Worm (Caenorhabditis elegans): ENCODE measurements around the gene C03B1.2.

Gene C03B1.2

DNA sequence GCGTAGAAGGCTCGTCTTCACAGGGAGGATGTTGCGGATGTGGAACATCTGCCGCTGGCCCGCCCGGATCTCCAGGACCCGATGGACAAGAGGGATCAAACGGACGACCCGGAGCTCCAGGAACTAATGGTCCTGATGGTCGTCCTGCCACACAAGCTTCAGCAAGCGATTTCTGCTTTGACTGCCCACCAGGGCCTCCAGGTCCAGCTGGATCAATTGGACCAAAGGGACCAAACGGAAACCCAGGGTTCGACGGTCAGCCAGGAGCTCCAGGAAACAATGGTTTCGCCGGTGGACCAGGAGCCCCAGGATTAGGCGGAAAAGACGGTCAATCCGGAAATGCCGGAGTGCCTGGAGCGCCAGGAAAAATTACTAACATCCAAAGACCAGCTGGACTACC is 35.2 kb upstream of the C03B1.2 start:
- TF ChIP-seq tbx-11 (GFP tag; IDR thresholded peaks at IDR 0.05) (no peak), ama-1 (optimal IDR thresholded peaks at IDR 0.05) (no peak), tra-4 (tag; optimal IDR thresholded peaks at IDR 0.05) (no peak), hmbx-1 (tag; optimal IDR thresholded peaks at IDR 0.05) (no peak), scrt-1 (GFP tag; IDR thresholded peaks at IDR 0.05) (no peak), pes-1 (GFP tag; IDR thresholded peaks at IDR 0.05) (no peak)

DNA sequence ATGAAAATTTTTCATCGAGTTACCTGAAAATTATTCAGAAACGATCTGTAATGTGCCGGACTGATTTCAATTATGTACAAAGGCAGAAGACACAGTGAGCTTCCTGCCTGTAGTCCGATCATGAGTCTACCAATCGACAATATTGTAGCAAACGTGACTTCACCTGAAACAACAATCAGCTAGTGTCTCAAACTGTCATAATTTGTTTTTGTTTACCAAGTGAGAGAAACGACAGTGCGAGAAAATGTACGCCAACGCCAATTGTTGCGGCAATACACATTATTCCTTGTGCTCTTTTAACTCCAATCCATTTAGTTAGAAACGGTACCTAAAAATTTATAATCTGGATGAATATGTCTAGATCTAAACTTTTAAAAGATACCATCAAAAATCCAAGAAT is 32.5 kb upstream of the C03B1.2 start:
- TF ChIP-seq F13C5.2 (tag; optimal IDR thresholded peaks at IDR 0.05) (no peak), B0310.2 (tag; optimal IDR thresholded peaks at IDR 0.05) (no peak), aly-1 (tag; optimal IDR thresholded peaks at IDR 0.05) (no peak), ceh-13 (GFP tag; optimal IDR thresholded peaks at IDR 0.05) (no peak), hmg-4 (GFP tag; optimal IDR thresholded peaks at IDR 0.05) (no peak), hnd-1 (tag; optimal IDR thresholded peaks at IDR 0.05) (no peak), ama-1 (optimal IDR thresholded peaks at IDR 0.05) (no peak), tbx-11 (GFP tag; IDR thresholded peaks at IDR 0.05) (no peak), scrt-1 (GFP tag; IDR thresholded peaks at IDR 0.05) (no peak), flt-1 (GFP tag; IDR thresholded peaks at IDR 0.05) (no peak)

DNA sequence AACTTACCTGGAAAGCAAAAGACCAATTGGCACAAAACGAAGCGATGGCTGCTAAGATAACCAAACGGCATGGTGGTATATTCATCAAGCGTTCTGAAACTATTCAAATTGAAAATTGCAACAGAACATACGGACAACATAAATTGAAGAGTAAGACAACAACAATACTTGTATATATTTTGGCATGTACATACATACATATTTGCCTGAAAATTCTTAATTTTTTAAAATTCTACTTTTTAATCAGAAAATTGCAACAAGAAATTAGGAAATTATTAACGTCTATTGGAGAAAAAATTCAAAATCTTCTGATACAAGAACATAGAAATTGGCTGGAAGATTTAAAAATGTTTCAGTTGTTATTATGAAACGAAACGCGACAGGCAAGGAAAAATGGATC is 31.9 kb upstream of the C03B1.2 start, which contains the start of gene C03B1.13:
TSS of gene C03B1.13 (minus strand) at position 101 of the 400 bp plus-strand sequence.
- TF ChIP-seq aly-1 (tag; optimal IDR thresholded peaks at IDR 0.05) (no peak), hmg-4 (GFP tag; optimal IDR thresholded peaks at IDR 0.05) (no peak)

DNA sequence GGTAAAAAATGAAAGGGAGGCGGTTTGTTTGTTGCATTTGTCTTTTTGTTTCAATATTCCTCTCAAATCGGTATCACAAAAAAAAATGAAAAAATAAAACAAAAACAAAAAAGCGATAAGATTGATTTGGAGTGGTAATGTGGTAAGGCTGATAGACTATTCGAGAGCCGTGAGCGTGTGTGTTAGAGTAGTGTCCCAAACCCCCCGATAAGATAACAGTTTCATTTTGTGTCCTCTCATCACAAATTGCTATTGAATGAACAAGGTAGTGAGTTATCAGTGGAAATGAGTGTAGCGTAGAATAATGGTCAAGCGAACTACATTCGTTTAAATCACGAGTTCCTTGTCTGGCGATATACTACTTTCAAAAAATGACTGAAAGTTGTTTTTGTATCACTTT is 31.4 kb upstream of the C03B1.2 start:
- no peak for TF ChIP-seq F13C5.2 (tag; optimal IDR thresholded peaks at IDR 0.05)

DNA sequence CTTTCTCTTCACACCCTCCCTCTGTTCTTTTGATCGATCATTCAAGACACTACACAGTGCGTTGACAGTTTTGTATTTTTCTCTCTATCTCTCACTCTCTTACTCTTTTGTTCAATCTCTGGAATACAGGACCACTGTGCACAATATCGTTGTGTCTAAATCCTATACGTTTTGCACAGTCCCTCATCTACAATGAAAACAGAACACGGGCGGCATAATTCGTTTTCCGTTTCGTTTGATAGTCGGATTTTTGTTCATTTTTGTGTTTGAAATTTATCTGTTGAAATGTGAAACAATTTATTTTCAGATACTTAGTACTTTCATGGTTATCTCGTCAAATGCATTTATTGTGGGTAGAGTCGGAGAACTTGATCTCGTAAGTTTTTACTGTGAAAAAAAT is 28.3 kb upstream of the C03B1.2 start, which contains the start of gene C03B1.7:
TSS of gene C03B1.7 (plus strand) at position 301 of the 400 bp plus-strand sequence.
- TF ChIP-seq tbx-11 (GFP tag; IDR thresholded peaks at IDR 0.05) = no peak
- no peak for TF ChIP-seq aly-1 (tag; optimal IDR thresholded peaks at IDR 0.05)
- TF ChIP-seq ets-7 (tag; optimal IDR thresholded peaks at IDR 0.05) = no peak

DNA sequence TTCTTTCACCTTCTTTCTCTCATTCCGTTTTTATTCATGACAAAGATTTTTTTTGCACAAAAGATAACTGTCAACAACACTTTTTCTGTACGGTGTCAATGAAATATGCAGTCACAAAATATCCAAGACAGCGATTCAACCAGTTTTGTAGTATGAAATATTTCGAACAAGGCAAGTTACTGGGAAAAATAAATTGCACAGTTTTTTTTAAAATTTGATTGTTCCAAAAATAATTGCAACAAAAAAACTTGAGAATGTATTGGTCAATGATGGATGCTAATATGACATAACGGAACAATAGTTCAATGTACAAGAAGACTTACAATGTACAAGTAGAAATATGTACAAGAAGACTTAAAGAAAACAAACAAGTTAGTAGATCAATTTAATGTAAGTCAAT is 24.0 kb upstream of the C03B1.2 start:
- TF ChIP-seq tbx-11 (GFP tag; IDR thresholded peaks at IDR 0.05) (no peak), hnd-1 (tag; optimal IDR thresholded peaks at IDR 0.05) (no peak), tbx-37 (GFP tag; conservative IDR thresholded peaks at IDR 0.05) (no peak), aly-1 (tag; optimal IDR thresholded peaks at IDR 0.05) (no peak), pes-1 (GFP tag; IDR thresholded peaks at IDR 0.05) (no peak), scrt-1 (GFP tag; IDR thresholded peaks at IDR 0.05) (no peak), hmg-4 (GFP tag; optimal IDR thresholded peaks at IDR 0.05) (no peak), hmbx-1 (tag; optimal IDR thresholded peaks at IDR 0.05) (no peak), ceh-13 (GFP tag; optimal IDR thresholded peaks at IDR 0.05) (no peak), tra-4 (tag; optimal IDR thresholded peaks at IDR 0.05) (no peak), ets-7 (tag; optimal IDR thresholded peaks at IDR 0.05) (no peak), sea-1 (GFP tag; conservative IDR thresholded peaks at IDR 0.05) (no peak), B0310.2 (tag; optimal IDR thresholded peaks at IDR 0.05) (no peak), ama-1 (optimal IDR thresholded peaks at IDR 0.05) (no peak), ceh-36 (tag; optimal IDR thresholded peaks at IDR 0.05) (no peak), flt-1 (GFP tag; IDR thresholded peaks at IDR 0.05) (no peak), F13C5.2 (tag; optimal IDR thresholded peaks at IDR 0.05) (no peak)

DNA sequence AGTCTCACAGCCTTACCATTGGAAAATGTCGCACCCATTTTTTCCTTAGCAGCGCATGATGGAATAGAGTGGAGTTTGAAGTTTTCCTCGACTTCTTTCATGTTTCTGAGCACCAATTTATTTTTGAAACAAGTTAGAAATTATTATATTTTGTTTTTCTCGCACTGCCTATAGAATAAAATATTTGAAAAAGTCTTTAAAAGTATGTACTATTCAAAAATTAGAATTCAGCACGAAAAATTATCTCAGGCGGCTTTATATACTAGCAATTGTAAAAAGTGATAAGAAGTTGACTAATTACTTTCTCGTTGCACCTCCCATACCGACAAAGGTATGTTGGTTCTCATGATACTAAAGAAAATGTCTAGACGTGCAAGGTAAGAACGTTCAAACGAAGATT is 22.8 kb upstream of the C03B1.2 start, which contains the start of gene C03B1.9:
TSS of gene C03B1.9 (minus strand) at position 101 of the 400 bp plus-strand sequence.
- TF ChIP-seq pes-1 (GFP tag; IDR thresholded peaks at IDR 0.05) = no peak
- TF ChIP-seq aly-1 (tag; optimal IDR thresholded peaks at IDR 0.05) = no peak
- no peak for TF ChIP-seq scrt-1 (GFP tag; IDR thresholded peaks at IDR 0.05)

DNA sequence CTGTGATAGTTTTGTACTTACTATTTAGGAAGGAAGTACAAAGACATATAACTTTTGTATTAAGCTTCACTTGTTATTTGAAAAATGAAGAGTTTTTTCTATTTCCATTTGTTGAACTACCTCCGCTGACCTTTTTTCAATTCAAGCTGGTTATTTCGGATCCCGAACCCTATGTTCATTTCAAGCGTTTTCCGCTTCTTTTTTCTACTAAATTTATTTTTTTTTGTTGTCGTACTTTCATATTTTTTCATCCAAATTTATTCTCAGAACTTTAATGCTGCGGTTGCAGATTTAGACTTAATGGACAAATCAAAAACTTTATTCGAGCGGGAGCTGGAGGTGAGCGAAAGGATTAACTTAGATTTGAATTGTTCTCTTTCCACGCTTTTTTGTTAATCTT is 19.8 kb upstream of the C03B1.2 start, which contains the start of gene C03B1.6:
TSS of gene C03B1.6 (plus strand) at position 301 of the 400 bp plus-strand sequence.
- TF ChIP-seq hmbx-1 (tag; optimal IDR thresholded peaks at IDR 0.05) (no peak), sea-1 (GFP tag; conservative IDR thresholded peaks at IDR 0.05) (no peak), ceh-36 (tag; optimal IDR thresholded peaks at IDR 0.05) (no peak), hmg-4 (GFP tag; optimal IDR thresholded peaks at IDR 0.05) (no peak), pes-1 (GFP tag; IDR thresholded peaks at IDR 0.05) (no peak), ets-7 (tag; optimal IDR thresholded peaks at IDR 0.05) (no peak), B0310.2 (tag; optimal IDR thresholded peaks at IDR 0.05) (no peak), F13C5.2 (tag; optimal IDR thresholded peaks at IDR 0.05) (no peak), tra-4 (tag; optimal IDR thresholded peaks at IDR 0.05) (no peak), ama-1 (optimal IDR thresholded peaks at IDR 0.05) (no peak), flt-1 (GFP tag; IDR thresholded peaks at IDR 0.05) (no peak)

DNA sequence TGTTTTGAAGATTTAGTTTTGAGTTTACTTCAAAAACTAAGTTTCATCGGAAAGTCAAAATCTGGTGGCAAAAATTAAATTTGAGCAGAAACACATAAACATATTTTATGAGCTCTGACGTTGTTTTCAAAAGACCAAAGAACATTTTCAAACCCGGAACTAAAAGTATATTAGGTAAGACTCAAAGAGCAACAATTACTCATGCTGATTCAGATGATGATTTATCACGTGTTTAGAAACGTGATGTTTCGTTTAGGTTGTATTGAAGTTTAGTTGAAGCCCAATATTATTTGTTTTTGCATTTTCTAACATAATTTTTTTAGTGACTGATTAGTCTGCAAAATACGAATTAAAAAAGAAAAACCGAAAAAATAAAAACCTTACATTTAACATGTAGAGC is 16.1 kb upstream of the C03B1.2 start:
- TF ChIP-seq scrt-1 (GFP tag; IDR thresholded peaks at IDR 0.05) = no peak
- no peak for TF ChIP-seq ceh-13 (GFP tag; optimal IDR thresholded peaks at IDR 0.05)
- TF ChIP-seq tbx-11 (GFP tag; IDR thresholded peaks at IDR 0.05) = no peak
- no peak for TF ChIP-seq ceh-36 (tag; optimal IDR thresholded peaks at IDR 0.05)
- no peak for TF ChIP-seq F13C5.2 (tag; optimal IDR thresholded peaks at IDR 0.05)
- TF ChIP-seq tra-4 (tag; optimal IDR thresholded peaks at IDR 0.05) = no peak
- TF ChIP-seq tbx-37 (GFP tag; conservative IDR thresholded peaks at IDR 0.05) = no peak
- no peak for TF ChIP-seq aly-1 (tag; optimal IDR thresholded peaks at IDR 0.05)
- TF ChIP-seq B0310.2 (tag; optimal IDR thresholded peaks at IDR 0.05) = no peak
- TF ChIP-seq hmg-4 (GFP tag; optimal IDR thresholded peaks at IDR 0.05) = no peak
- no peak for TF ChIP-seq ets-7 (tag; optimal IDR thresholded peaks at IDR 0.05)
- TF ChIP-seq hmbx-1 (tag; optimal IDR thresholded peaks at IDR 0.05) = no peak
- no peak for TF ChIP-seq flt-1 (GFP tag; IDR thresholded peaks at IDR 0.05)
- no peak for TF ChIP-seq hnd-1 (tag; optimal IDR thresholded peaks at IDR 0.05)
- no peak for TF ChIP-seq pes-1 (GFP tag; IDR thresholded peaks at IDR 0.05)

Data from whole organism, early embryonic.